Worm (Caenorhabditis elegans) whole organism, young adult: Measurements from ENCODE around the gene Y47D3B.4.

ENCODE experiments used
- B0035.1 ChIP-seq: sonication (generic microtip); optimal IDR thresholded peaks from 2 replicates; lab custom pipeline; 2016; ENCODE audit warnings: missing genetic modification characterization, mild to moderate bottlenecking, missing compliant biosample characterization, missing genotype, missing genetic modification reagents
- F22D6.2 ChIP-seq: sonication (generic microtip); optimal IDR thresholded peaks from 2 replicates; lab custom pipeline; 2016; ENCODE audit warnings: mild to moderate bottlenecking, missing genetic modification characterization, missing compliant biosample characterization
- F37B4.10 ChIP-seq: fragments of 200-800 bp; sonication (Bioruptor generic); IDR thresholded peaks from 2 replicates; pipeline ENCODE4 v1.3.6; 2022; ENCODE audit warnings: missing genetic modification characterization, missing compliant biosample characterization
- F49E8.2 ChIP-seq: sonication (generic microtip); optimal IDR thresholded peaks from 3 replicates; lab custom pipeline; 2017; ENCODE audit warnings: missing genetic modification characterization, mild to moderate bottlenecking, missing compliant biosample characterization, antibody characterized with exemption, moderate library complexity; ENCODE audit not compliant: insufficient read depth
- F57C9.4 ChIP-seq: sonication (generic microtip); optimal IDR thresholded peaks from 2 replicates; lab custom pipeline; 2017; ENCODE audit warnings: mild to moderate bottlenecking, missing genetic modification characterization, missing compliant biosample characterization
- K12H6.12 ChIP-seq: fragments of 200-800 bp; sonication (Bioruptor generic); optimal IDR thresholded peaks from 2 replicates; lab custom pipeline; 2018; ENCODE audit warnings: mild to moderate bottlenecking, missing genetic modification characterization, missing compliant biosample characterization
- T07F8.4 ChIP-seq: sonication (generic microtip); optimal IDR thresholded peaks from 2 replicates; lab custom pipeline; 2016; ENCODE audit warnings: mild to moderate bottlenecking, missing genetic modification characterization, moderate library complexity, missing compliant biosample characterization
- T26A5.8 ChIP-seq: sonication (generic microtip); optimal IDR thresholded peaks from 2 replicates; lab custom pipeline; 2016; ENCODE audit warnings: missing genetic modification characterization, missing compliant biosample characterization
- Y56A3A.18 ChIP-seq: fragments of 200-800 bp; sonication (Bioruptor generic); IDR thresholded peaks from 2 replicates; pipeline ENCODE4 v1.3.6; 2022; ENCODE audit warnings: missing genetic modification reagents, missing genetic modification characterization, missing compliant biosample characterization
- Y79H2A.3 ChIP-seq: fragments of 200-800 bp; sonication (Bioruptor generic); conservative IDR thresholded peaks from 2 replicates; pipeline ENCODE4 v1.3.6; 2022; ENCODE audit warnings: missing genetic modification reagents, missing genetic modification characterization, missing compliant biosample characterization
- Y95B8A.8 ChIP-seq: fragments of 200-800 bp; sonication (Bioruptor generic); IDR thresholded peaks from 2 replicates; pipeline ENCODE4 v1.3.6; 2022; ENCODE audit warnings: missing genetic modification reagents, missing genetic modification characterization, missing compliant biosample characterization
- akir-1 ChIP-seq: fragments of 200-800 bp; sonication (Bioruptor generic); optimal IDR thresholded peaks from 2 replicates; lab custom pipeline; 2018; ENCODE audit warnings: mild to moderate bottlenecking, missing genetic modification characterization, moderate library complexity, missing compliant biosample characterization
- ama-1 ChIP-seq, 3 experiments: fragments of 150-350 bp in 1 of 3; sonication (generic microtip) in 2 of 3; optimal IDR thresholded peaks; 2 replicates each; lab custom pipeline; 2014 to 2018; ENCODE audit warnings: missing biosample characterization in 2 of 3, missing genetic modification characterization in 2 of 3, missing genetic modification reagents in 2 of 3
- aptf-2 ChIP-seq: fragments of 200-800 bp; sonication (Bioruptor generic); conservative IDR thresholded peaks from 2 replicates; pipeline ENCODE4 v1.3.6; 2022; ENCODE audit warnings: missing genetic modification reagents, missing genetic modification characterization, missing compliant biosample characterization
- attf-3 ChIP-seq: fragments of 200-800 bp; sonication (Bioruptor generic); conservative IDR thresholded peaks from 2 replicates; pipeline ENCODE4 v1.3.6; 2022; ENCODE audit warnings: missing genetic modification reagents, missing genetic modification characterization, missing compliant biosample characterization
- attf-6 ChIP-seq: fragments of 200-800 bp; sonication (Bioruptor generic); IDR thresholded peaks from 2 replicates; pipeline ENCODE4 v1.3.6; 2022; ENCODE audit warnings: missing genetic modification reagents, missing genetic modification characterization, missing compliant biosample characterization
- bed-1 ChIP-seq: fragments of 200-800 bp; sonication (Bioruptor generic); IDR thresholded peaks from 2 replicates; pipeline ENCODE4 v1.3.6; 2022; ENCODE audit warnings: missing genetic modification reagents, missing genetic modification characterization, missing compliant biosample characterization
- ceh-27 ChIP-seq: fragments of 200-800 bp; sonication (Bioruptor generic); optimal IDR thresholded peaks from 2 replicates; lab custom pipeline; 2018; ENCODE audit warnings: mild to moderate bottlenecking, missing genetic modification characterization, moderate library complexity, missing compliant biosample characterization
- chd-7 ChIP-seq: sonication (generic microtip); optimal IDR thresholded peaks from 2 replicates; lab custom pipeline; 2016; ENCODE audit warnings: mild to moderate bottlenecking, missing genetic modification characterization, moderate library complexity, missing compliant biosample characterization
- dpl-1 ChIP-seq: fragments of 150-350 bp; optimal IDR thresholded peaks from 2 replicates; lab custom pipeline; 2014; ENCODE audit warnings: missing biosample characterization, missing genetic modification reagents, missing genetic modification characterization
- egrh-3 ChIP-seq: fragments of 200-800 bp; sonication (Bioruptor generic); IDR thresholded peaks from 2 replicates; pipeline ENCODE4 v1.3.6; 2022; ENCODE audit warnings: missing genetic modification reagents, missing genetic modification characterization, missing compliant biosample characterization
- ekl-4 ChIP-seq: fragments of 200-800 bp; sonication (Bioruptor generic); IDR thresholded peaks from 2 replicates; pipeline ENCODE4 v1.3.6; 2022; ENCODE audit warnings: missing genetic modification reagents, missing genetic modification characterization, missing compliant biosample characterization
- him-1 ChIP-seq: sonication (generic microtip); optimal IDR thresholded peaks from 2 replicates; lab custom pipeline; 2016; ENCODE audit warnings: missing genotype, missing genetic modification reagents, missing genetic modification characterization, missing compliant biosample characterization
- hlh-26 ChIP-seq: fragments of 200-800 bp; sonication (Bioruptor generic); conservative IDR thresholded peaks from 2 replicates; pipeline ENCODE4 v1.3.6; 2022; ENCODE audit warnings: missing genetic modification reagents, missing genetic modification characterization, missing compliant biosample characterization
- hmg-1.2 ChIP-seq: fragments of 200-800 bp; sonication (Bioruptor generic); IDR thresholded peaks from 2 replicates; pipeline ENCODE4 v1.3.6; 2022; ENCODE audit warnings: missing genetic modification reagents, missing genetic modification characterization, missing compliant biosample characterization
- hsf-1 ChIP-seq: fragments of 200-800 bp; sonication (Bioruptor generic); IDR thresholded peaks from 2 replicates; pipeline ENCODE4 v1.3.6; 2022; ENCODE audit warnings: missing genetic modification reagents, missing genetic modification characterization, missing compliant biosample characterization
- lag-1 ChIP-seq: fragments of 200-800 bp; sonication (Bioruptor generic); IDR thresholded peaks from 2 replicates; pipeline ENCODE4 v1.3.6; 2022; ENCODE audit warnings: missing genetic modification reagents, missing genetic modification characterization, missing compliant biosample characterization
- let-607 ChIP-seq, 2 experiments: fragments of 200-800 bp in 1 of 2; sonication (Bioruptor generic) in 1 of 2; sonication (generic microtip) in 1 of 2; optimal IDR thresholded peaks; 2 replicates each; lab custom pipeline; 2016 to 2018; ENCODE audit warnings: mild to moderate bottlenecking in 2 of 2, missing compliant biosample characterization in 2 of 2, missing genetic modification characterization in 2 of 2, moderate library complexity in 2 of 2, missing genotype in 1 of 2
- mcd-1 ChIP-seq: fragments of 200-800 bp; sonication (Bioruptor generic); IDR thresholded peaks from 2 replicates; pipeline ENCODE4 v1.3.6; 2022; ENCODE audit warnings: missing genetic modification reagents, missing genetic modification characterization, missing compliant biosample characterization
- nfyb-1 ChIP-seq: fragments of 200-800 bp; sonication (Bioruptor generic); IDR thresholded peaks from 2 replicates; pipeline ENCODE4 v1.3.6; 2022; ENCODE audit warnings: missing genetic modification reagents, missing genetic modification characterization, missing compliant biosample characterization
- rec-8 ChIP-seq, 2 experiments: sonication (generic microtip); optimal IDR thresholded peaks; 2 replicates each; lab custom pipeline; 2016; ENCODE audit warnings: mild to moderate bottlenecking in 2 of 2, missing genetic modification characterization in 2 of 2, missing genetic modification reagents in 2 of 2, missing genotype in 2 of 2, missing biosample characterization in 1 of 2, missing compliant biosample characterization in 1 of 2, moderate library complexity in 1 of 2
- repo-1 ChIP-seq: sonication (generic microtip); optimal IDR thresholded peaks from 2 replicates; lab custom pipeline; 2017; ENCODE audit warnings: mild to moderate bottlenecking, missing genetic modification characterization, missing compliant biosample characterization
- sdz-38 ChIP-seq: sonication (generic microtip); optimal IDR thresholded peaks from 2 replicates; lab custom pipeline; 2016; ENCODE audit warnings: missing genotype, missing genetic modification characterization, missing compliant biosample characterization
- snpc-4 ChIP-seq, 5 experiments: fragments of 150-350 bp in 1 of 5; sonication (generic microtip) in 4 of 5; optimal IDR thresholded peaks; 2 replicates each; lab custom pipeline; 2014 to 2018; ENCODE audit warnings: missing genetic modification characterization in 5 of 5, missing biosample characterization in 3 of 5, antibody characterized with exemption in 2 of 5, mild to moderate bottlenecking in 2 of 5, missing compliant biosample characterization in 2 of 5, missing genotype in 2 of 5, moderate library complexity in 2 of 5, missing genetic modification reagents in 1 of 5
- sptf-2 ChIP-seq: fragments of 200-800 bp; sonication (Bioruptor generic); optimal IDR thresholded peaks from 2 replicates; lab custom pipeline; 2018; ENCODE audit warnings: mild to moderate bottlenecking, missing genetic modification characterization, missing compliant biosample characterization
- unc-62 ChIP-seq: fragments of 150-350 bp; optimal IDR thresholded peaks from 2 replicates; lab custom pipeline; 2014; ENCODE audit warnings: missing biosample characterization, missing genetic modification reagents, missing genetic modification characterization
- xnd-1 ChIP-seq: sonication (generic microtip); optimal IDR thresholded peaks from 2 replicates; lab custom pipeline; 2016; ENCODE audit warnings: missing genotype, missing genetic modification reagents, missing genetic modification characterization, missing compliant biosample characterization
- zfh-2 ChIP-seq: fragments of 200-800 bp; sonication (Bioruptor generic); conservative IDR thresholded peaks from 2 replicates; pipeline ENCODE4 v1.3.6; 2022; ENCODE audit warnings: missing genetic modification reagents, missing genetic modification characterization, missing compliant biosample characterization
- ztf-18 ChIP-seq: sonication (generic microtip); optimal IDR thresholded peaks from 2 replicates; lab custom pipeline; 2016; ENCODE audit warnings: missing genotype, mild to moderate bottlenecking, missing genetic modification characterization, missing compliant biosample characterization
- ztf-22 ChIP-seq: fragments of 200-800 bp; sonication (Bioruptor generic); optimal IDR thresholded peaks from 2 replicates; lab custom pipeline; 2018; ENCODE audit warnings: mild to moderate bottlenecking, missing genetic modification characterization, moderate library complexity, missing compliant biosample characterization
- ztf-26 ChIP-seq: sonication (generic microtip); optimal IDR thresholded peaks from 2 replicates; lab custom pipeline; 2017; ENCODE audit warnings: missing genetic modification characterization, missing compliant biosample characterization
- ztf-28 ChIP-seq: fragments of 200-800 bp; sonication (Bioruptor generic); IDR thresholded peaks from 2 replicates; pipeline ENCODE4 v1.3.6; 2022; ENCODE audit warnings: missing genetic modification reagents, missing genetic modification characterization, missing compliant biosample characterization

Gene Y47D3B.4

ce11 chrIII:11378910-11379309, 26.2 kb upstream of the Y47D3B.4 start:
- TF ChIP-seq T26A5.8 (tag; lab: Kevin White, UChicago) (no peak), K12H6.12 (tag; lab: Kevin White, UChicago) (no peak), snpc-4 (GFP tag; optimal IDR thresholded peaks at IDR 0.05; lab: Kevin White, UChicago) (no peak), snpc-4 (tag; optimal IDR thresholded peaks at IDR 0.05; lab: Kevin White, UChicago) (peak in 3 of 4 experiments; percentile 52 to 76 (median 60)), sptf-2 (GFP tag; lab: Kevin White, UChicago) (no peak), sdz-38 (tag; lab: Kevin White, UChicago) (no peak)

- no peak for TF ChIP-seq F37B4.10 (GFP tag; lab: Robert Waterston, UW)
- TF ChIP-seq F22D6.2 (tag; lab: Kevin White, UChicago): no peak
- TF ChIP-seq snpc-4 (GFP tag; optimal IDR thresholded peaks at IDR 0.05; lab: Kevin White, UChicago): no peak
- TF ChIP-seq snpc-4 (tag; optimal IDR thresholded peaks at IDR 0.05; lab: Kevin White, UChicago): no peak
- peak; percentile 54 to 80 for TF ChIP-seq let-607 (tag; optimal IDR thresholded peaks at IDR 0.05; lab: Kevin White, UChicago)
- no peak for TF ChIP-seq ceh-27 (GFP tag; lab: Kevin White, UChicago)
- no peak for TF ChIP-seq mcd-1 (GFP tag; lab: Robert Waterston, UW)
- TF ChIP-seq lag-1: no peak
- no peak for TF ChIP-seq B0035.1 (tag; lab: Kevin White, UChicago)
- no peak for TF ChIP-seq repo-1 (tag; lab: Kevin White, UChicago)
- peak; percentile 78 for TF ChIP-seq hmg-1.2
- no peak for TF ChIP-seq dpl-1
- TF ChIP-seq unc-62 (GFP tag; lab: Kevin White, UChicago): no peak
- TF ChIP-seq sdz-38 (tag; lab: Kevin White, UChicago): no peak
- no peak for TF ChIP-seq aptf-2 (GFP tag; lab: Robert Waterston, UW)
- no peak for TF ChIP-seq F57C9.4 (tag; lab: Kevin White, UChicago)
- TF ChIP-seq F49E8.2 (tag; lab: Kevin White, UChicago): no peak
These were observed 24.6 kb upstream of the Y47D3B.4 start for ce11 chrIII:11380555-11380954.

- TF ChIP-seq Y56A3A.18 (no peak), nfyb-1 (GFP tag; lab: Robert Waterston, UW) (no peak), hsf-1 (GFP tag; lab: Robert Waterston, UW) (no peak), ztf-18 (tag; lab: Kevin White, UChicago) (no peak), attf-6 (GFP tag; lab: Robert Waterston, UW) (no peak), aptf-2 (GFP tag; lab: Robert Waterston, UW) (no peak), hlh-26 (GFP tag; lab: Robert Waterston, UW) (no peak), ekl-4 (GFP tag; lab: Robert Waterston, UW) (no peak), Y79H2A.3 (GFP tag; lab: Robert Waterston, UW) (no peak), ama-1 (optimal IDR thresholded peaks at IDR 0.05; lab: Kevin White, UChicago) (no peak), ama-1 (GFP tag; optimal IDR thresholded peaks at IDR 0.05; lab: Kevin White, UChicago) (no peak)
- TF ChIP-seq, all 124 proteins: peak for 0
These were observed 23.2 kb upstream of the Y47D3B.4 start, which contains the start of gene subs-4 for ce11 chrIII:11381922-11382321. subs-4 (plus strand) TSS chrIII:11382222.

- TF ChIP-seq ztf-26 (tag; lab: Kevin White, UChicago) (no peak), lag-1 (no peak), attf-3 (no peak), ztf-22 (GFP tag; lab: Kevin White, UChicago) (no peak), hmg-1.2 (no peak), ztf-28 (GFP tag; lab: Robert Waterston, UW) (no peak), zfh-2 (GFP tag; lab: Robert Waterston, UW) (peak; percentile 95), bed-1 (GFP tag; lab: Robert Waterston, UW) (0 out of 2 replicates have a peak, but pooled peaks have one; percentile 18), xnd-1 (tag; lab: Kevin White, UChicago) (no peak), rec-8 (tag; optimal IDR thresholded peaks at IDR 0.05; lab: Kevin White, UChicago) (no peak), chd-7 (tag; lab: Kevin White, UChicago) (peak; percentile 41), ekl-4 (GFP tag; lab: Robert Waterston, UW) (no peak), Y95B8A.8 (GFP tag; lab: Robert Waterston, UW) (no peak), T26A5.8 (tag; lab: Kevin White, UChicago) (no peak), him-1 (no peak), akir-1 (GFP tag; lab: Kevin White, UChicago) (no peak), T07F8.4 (no peak), egrh-3 (GFP tag; lab: Robert Waterston, UW) (peak; percentile 64)
These were observed 15.8 kb upstream of the Y47D3B.4 start for ce11 chrIII:11389384-11389783.
